Worm (Caenorhabditis elegans): ENCODE measurements around the gene gpa-5.

Gene gpa-5

DNA sequence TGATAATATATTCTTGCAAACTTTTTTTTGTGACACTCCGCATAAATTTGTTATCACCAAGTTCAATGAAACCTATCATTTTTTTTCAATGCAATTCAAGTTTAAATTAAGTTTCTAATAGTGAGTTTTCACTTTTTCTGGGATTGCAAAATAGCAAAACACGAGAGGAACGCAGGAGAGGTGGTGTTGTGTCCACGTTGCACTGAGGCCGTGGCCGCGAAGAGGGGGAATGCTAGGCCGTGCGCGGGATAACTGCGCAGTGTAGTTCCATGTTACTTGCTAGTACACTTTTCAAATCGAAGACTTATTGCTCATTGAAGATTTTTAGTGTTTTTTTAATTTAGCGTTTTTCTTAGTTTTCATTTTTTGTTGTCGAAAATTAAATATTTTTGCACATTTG, 12.7 kb downstream of the gpa-5 start:
- TF ChIP-seq crh-2 (tag; optimal IDR thresholded peaks at IDR 0.05) (peak; percentile 4), ama-1 (optimal IDR thresholded peaks at IDR 0.05) (no peak), mdl-1 (tag; optimal IDR thresholded peaks at IDR 0.05) (no peak), elt-3 (tag; optimal IDR thresholded peaks at IDR 0.05) (no peak), unc-62 (GFP tag; optimal IDR thresholded peaks at IDR 0.05) (no peak), ZK546.5 (tag; optimal IDR thresholded peaks at IDR 0.05) (no peak), lin-11 (tag; optimal IDR thresholded peaks at IDR 0.05) (no peak), nhr-11 (tag; optimal IDR thresholded peaks at IDR 0.05) (no peak), ceh-82 (tag; optimal IDR thresholded peaks at IDR 0.05) (no peak), fos-1 (tag; optimal IDR thresholded peaks at IDR 0.05) (peak; percentile 41), nhr-25 (tag; optimal IDR thresholded peaks at IDR 0.05) (no peak)

- TF ChIP-seq nhr-129 (tag; optimal IDR thresholded peaks at IDR 0.05) (peak; percentile 8), F13H6.1 (tag; optimal IDR thresholded peaks at IDR 0.05) (no peak), nhr-23 (tag; optimal IDR thresholded peaks at IDR 0.05) (no peak), snpc-4 (tag; optimal IDR thresholded peaks at IDR 0.05) (no peak), crh-2 (tag; optimal IDR thresholded peaks at IDR 0.05) (peak; percentile 35), ama-1 (optimal IDR thresholded peaks at IDR 0.05) (no peak), gmeb-1 (tag; optimal IDR thresholded peaks at IDR 0.05) (peak; percentile 9), nhr-21 (tag; optimal IDR thresholded peaks at IDR 0.05) (no peak), fos-1 (tag; optimal IDR thresholded peaks at IDR 0.05) (peak; percentile 81), sma-9 (GFP tag; optimal IDR thresholded peaks at IDR 0.05) (peak; percentile 62), sma-9 (tag; optimal IDR thresholded peaks at IDR 0.05) (no peak), ceh-82 (tag; optimal IDR thresholded peaks at IDR 0.05) (no peak)
These were observed 13.4 kb downstream of the gpa-5 start for ce11 chrX:2107414-2107813.

DNA sequence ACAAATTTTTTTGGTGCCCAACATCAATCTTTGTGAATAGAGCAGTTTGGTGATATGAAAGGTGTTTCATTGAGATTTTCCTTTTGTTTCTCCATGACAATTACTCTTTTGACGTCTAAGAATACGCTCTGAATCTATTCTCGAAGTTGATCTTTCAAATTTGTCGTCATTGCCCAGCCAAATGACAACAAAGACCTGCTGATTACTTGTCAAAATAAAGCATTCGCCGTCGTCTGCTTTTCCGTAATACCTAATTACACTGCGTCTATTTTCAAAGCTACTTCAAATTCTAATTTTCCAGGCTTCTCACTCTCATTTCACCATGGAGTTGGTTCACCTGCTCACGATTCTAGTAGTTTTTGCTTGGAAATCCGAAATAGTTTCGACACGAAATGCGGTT, 15.6 kb downstream of the gpa-5 start, which contains the start of gene F53B1.3:
Gene F53B1.3 (plus strand): TSS at position 301 of the 400 bp plus-strand sequence.
- TF ChIP-seq aly-2 (tag; optimal IDR thresholded peaks at IDR 0.05): no peak
- TF ChIP-seq R02D3.7 (tag; optimal IDR thresholded peaks at IDR 0.05): no peak
- TF ChIP-seq gmeb-1 (tag; optimal IDR thresholded peaks at IDR 0.05): no peak
- TF ChIP-seq nhr-10 (tag; optimal IDR thresholded peaks at IDR 0.05): no peak
- no peak for TF ChIP-seq elt-1 (tag; optimal IDR thresholded peaks at IDR 0.05)
- TF ChIP-seq F13H6.1 (tag; optimal IDR thresholded peaks at IDR 0.05): no peak
- TF ChIP-seq dmd-4 (tag; optimal IDR thresholded peaks at IDR 0.05): no peak
- no peak for TF ChIP-seq nhr-129 (tag; optimal IDR thresholded peaks at IDR 0.05)
- TF ChIP-seq mab-5 (tag; optimal IDR thresholded peaks at IDR 0.05): no peak
- TF ChIP-seq nhr-21 (tag; optimal IDR thresholded peaks at IDR 0.05): no peak

DNA sequence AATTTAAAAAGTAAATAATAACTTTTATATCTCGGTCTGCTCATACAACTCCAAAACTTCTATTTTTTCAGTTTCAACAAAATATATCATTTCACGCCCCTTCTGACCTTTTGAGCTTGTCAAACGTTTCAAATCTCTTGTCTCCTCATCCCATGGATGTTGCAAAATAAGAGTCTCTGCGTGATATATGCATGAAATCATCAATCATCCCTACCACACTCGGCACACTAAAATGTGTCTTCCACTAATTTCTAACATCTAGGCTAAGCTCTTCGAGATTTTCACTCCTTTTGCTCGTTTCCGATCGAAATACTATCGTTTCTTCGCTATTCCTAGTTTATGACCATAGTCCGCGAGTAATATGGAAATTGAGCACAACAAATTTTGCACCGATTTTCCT, 21.9 kb downstream of the gpa-5 start:
- TF ChIP-seq unc-62 (GFP tag; optimal IDR thresholded peaks at IDR 0.05) (no peak), unc-55 (GFP tag; optimal IDR thresholded peaks at IDR 0.05) (peak; percentile 13), mab-5 (tag; optimal IDR thresholded peaks at IDR 0.05) (peak; percentile 57), aly-2 (tag; optimal IDR thresholded peaks at IDR 0.05) (no peak), nhr-237 (tag; optimal IDR thresholded peaks at IDR 0.05) (no peak)

ce11 chrX:2096804-2097203, 24.1 kb downstream of the gpa-5 start, which contains the start of gene T21D9.2:
Gene T21D9.2 (minus strand): TSS chrX:2096904.
- no peak for TF ChIP-seq lsy-2 (tag; optimal IDR thresholded peaks at IDR 0.05)
- TF ChIP-seq gmeb-1 (tag; optimal IDR thresholded peaks at IDR 0.05): no peak
- no peak for TF ChIP-seq ceh-82 (tag; optimal IDR thresholded peaks at IDR 0.05)
- TF ChIP-seq lin-39 (tag; optimal IDR thresholded peaks at IDR 0.05): no peak
- no peak for TF ChIP-seq peb-1 (tag; optimal IDR thresholded peaks at IDR 0.05)
- TF ChIP-seq mab-5 (tag; optimal IDR thresholded peaks at IDR 0.05): no peak
- no peak for TF ChIP-seq ztf-4 (tag; optimal IDR thresholded peaks at IDR 0.05)
- TF ChIP-seq F13H6.1 (tag; optimal IDR thresholded peaks at IDR 0.05): no peak
- no peak for TF ChIP-seq snpc-4 (tag; optimal IDR thresholded peaks at IDR 0.05)
- no peak for TF ChIP-seq ZK546.5 (tag; optimal IDR thresholded peaks at IDR 0.05)
- no peak for TF ChIP-seq fos-1 (tag; optimal IDR thresholded peaks at IDR 0.05)
- no peak for TF ChIP-seq nhr-6 (tag; optimal IDR thresholded peaks at IDR 0.05)
- no peak for TF ChIP-seq mdl-1 (tag; optimal IDR thresholded peaks at IDR 0.05)
- TF ChIP-seq sma-9 (GFP tag; optimal IDR thresholded peaks at IDR 0.05): no peak
- no peak for TF ChIP-seq sma-9 (tag; optimal IDR thresholded peaks at IDR 0.05)
- TF ChIP-seq nhr-10 (tag; optimal IDR thresholded peaks at IDR 0.05): no peak
- TF ChIP-seq nhr-11 (tag; optimal IDR thresholded peaks at IDR 0.05): no peak
- no peak for TF ChIP-seq egl-27 (tag; optimal IDR thresholded peaks at IDR 0.05)

DNA sequence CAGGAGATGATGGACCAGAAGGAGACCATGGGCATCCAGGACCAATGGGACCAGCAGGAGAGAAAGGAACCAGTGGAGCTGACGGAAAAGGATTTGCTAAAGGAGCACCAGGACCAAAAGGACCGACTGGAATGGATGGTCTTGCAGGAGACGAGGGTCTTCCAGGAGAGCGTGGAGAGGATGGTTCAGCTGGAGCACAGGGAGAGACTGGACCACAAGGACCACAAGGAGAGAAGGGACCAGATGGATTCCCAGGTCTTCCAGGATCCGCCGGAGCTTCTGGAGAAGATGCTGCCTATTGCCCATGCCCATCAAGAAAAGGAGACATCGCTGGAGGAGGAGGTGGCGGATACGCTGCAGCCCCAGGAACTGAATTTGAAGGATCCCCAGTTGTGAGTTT, 26.8 kb downstream of the gpa-5 start:
- TF ChIP-seq peb-1 (tag; optimal IDR thresholded peaks at IDR 0.05): no peak
- no peak for TF ChIP-seq crh-2 (tag; optimal IDR thresholded peaks at IDR 0.05)
- TF ChIP-seq Y55F3AM.14 (GFP tag; optimal IDR thresholded peaks at IDR 0.05): no peak
- no peak for TF ChIP-seq sma-3 (GFP tag; optimal IDR thresholded peaks at IDR 0.05)
- no peak for TF ChIP-seq ama-1 (optimal IDR thresholded peaks at IDR 0.05)
- TF ChIP-seq mbf-1 (tag; optimal IDR thresholded peaks at IDR 0.05): no peak
- no peak for TF ChIP-seq nhr-10 (tag; optimal IDR thresholded peaks at IDR 0.05)
- TF ChIP-seq nhr-237 (tag; optimal IDR thresholded peaks at IDR 0.05): no peak
- no peak for TF ChIP-seq unc-39 (tag; optimal IDR thresholded peaks at IDR 0.05)
- no peak for TF ChIP-seq lin-13 (GFP tag; optimal IDR thresholded peaks at IDR 0.05)
- TF ChIP-seq ceh-16 (tag; optimal IDR thresholded peaks at IDR 0.05): no peak
- no peak for TF ChIP-seq nhr-25 (tag; optimal IDR thresholded peaks at IDR 0.05)
- no peak for TF ChIP-seq dmd-4 (tag; optimal IDR thresholded peaks at IDR 0.05)
- TF ChIP-seq R02D3.7 (tag; optimal IDR thresholded peaks at IDR 0.05): no peak
- TF ChIP-seq blmp-1 (tag; optimal IDR thresholded peaks at IDR 0.05; ENCODE audit: insufficient read depth): no peak
- no peak for TF ChIP-seq gmeb-1 (tag; optimal IDR thresholded peaks at IDR 0.05)
- no peak for TF ChIP-seq nhr-23 (tag; optimal IDR thresholded peaks at IDR 0.05)
- TF ChIP-seq sem-4 (tag; optimal IDR thresholded peaks at IDR 0.05): no peak

All from whole organism, L2 larva.